Fruit fly (Drosophila melanogaster) whole organism, embryonic: ENCODE results near the gene Pex5.

ENCODE experiments used
- Atf3 ChIP-seq: fragments of 200-800 bp; sonication (Bioruptor generic); optimal IDR thresholded peaks from 3 replicates; lab custom pipeline; 2016; ENCODE audit warnings: missing biosample characterization, missing genetic modification characterization
- BtbVII ChIP-seq: fragments of 200-800 bp; sonication (Bioruptor generic); optimal IDR thresholded peaks from 3 replicates; lab custom pipeline; 2017; ENCODE audit warnings: missing biosample characterization, mild to moderate bottlenecking, missing genetic modification characterization
- Bteb2 ChIP-seq: fragments of 200-800 bp; sonication (Bioruptor generic); optimal IDR thresholded peaks from 2 replicates; lab custom pipeline; 2016; ENCODE audit warnings: missing biosample characterization, missing genetic modification characterization
- CG10209 ChIP-seq: fragments of 200-800 bp; sonication (Bioruptor generic); optimal IDR thresholded peaks from 3 replicates; lab custom pipeline; 2017; ENCODE audit warnings: missing biosample characterization, mild to moderate bottlenecking, missing genetic modification characterization, missing genetic modification reagents
- CG11085 ChIP-seq: fragments of 200-800 bp; sonication (Bioruptor generic); IDR thresholded peaks from 2 replicates; pipeline ENCODE4 v1.3.6; 2022; ENCODE audit warnings: missing biosample characterization, missing genetic modification characterization
- CG11247 ChIP-seq: fragments of 200-800 bp; sonication (Bioruptor generic); IDR thresholded peaks from 2 replicates; pipeline ENCODE4 v1.3.6; 2022; ENCODE audit warnings: missing biosample characterization, missing genetic modification characterization
- CG11695 ChIP-seq: fragments of 200-800 bp; sonication (Bioruptor generic); IDR thresholded peaks from 3 replicates; pipeline ENCODE4 v1.3.6; 2022; ENCODE audit warnings: missing biosample characterization, missing genetic modification characterization
- CG12071 ChIP-seq: fragments of 200-800 bp; sonication (Bioruptor generic); optimal IDR thresholded peaks from 3 replicates; lab custom pipeline; 2018; ENCODE audit warnings: missing biosample characterization, mild to moderate bottlenecking, missing genetic modification characterization
- CG12104 ChIP-seq: fragments of 200-800 bp; sonication (Bioruptor generic); optimal IDR thresholded peaks from 3 replicates; lab custom pipeline; 2016; ENCODE audit warnings: missing biosample characterization, missing genetic modification characterization
- CG14014 ChIP-seq: fragments of 200-800 bp; sonication (Bioruptor generic); IDR thresholded peaks from 2 replicates; pipeline ENCODE4 v1.3.6; 2022; ENCODE audit warnings: missing biosample characterization, missing genetic modification characterization
- CG15011 ChIP-seq: fragments of 200-800 bp; sonication (Bioruptor generic); optimal IDR thresholded peaks from 3 replicates; lab custom pipeline; 2018; ENCODE audit warnings: missing biosample characterization, mild to moderate bottlenecking, missing genetic modification characterization
- CG15073 ChIP-seq: fragments of 200-800 bp; sonication (Bioruptor generic); optimal IDR thresholded peaks from 2 replicates; lab custom pipeline; 2016; ENCODE audit warnings: missing biosample characterization, missing genetic modification characterization
- CG16863 ChIP-seq: fragments of 200-800 bp; sonication (Bioruptor generic); optimal IDR thresholded peaks from 3 replicates; lab custom pipeline; 2016; ENCODE audit warnings: missing biosample characterization, missing genetic modification characterization
- CG17612 ChIP-seq: fragments of 200-800 bp; sonication (Bioruptor generic); IDR thresholded peaks from 2 replicates; pipeline ENCODE4 v1.3.6; 2022; ENCODE audit warnings: missing biosample characterization, missing genetic modification characterization
- CG4360 ChIP-seq: fragments of 200-800 bp; sonication (Bioruptor generic); IDR thresholded peaks from 2 replicates; pipeline ENCODE4 v1.3.6; 2022; ENCODE audit warnings: missing biosample characterization, missing genetic modification characterization
- CG4707 ChIP-seq: fragments of 200-800 bp; sonication (Bioruptor generic); optimal IDR thresholded peaks from 2 replicates; lab custom pipeline; 2018; ENCODE audit warnings: missing biosample characterization, mild to moderate bottlenecking, missing genetic modification characterization, moderate library complexity
- CG4854 ChIP-seq: fragments of 200-800 bp; sonication (Bioruptor generic); optimal IDR thresholded peaks from 2 replicates; lab custom pipeline; 2016; ENCODE audit warnings: missing biosample characterization, missing genetic modification characterization, inconsistent platforms
- CG6654 ChIP-seq: fragments of 200-800 bp; sonication (Bioruptor generic); optimal IDR thresholded peaks from 2 replicates; lab custom pipeline; 2017; ENCODE audit warnings: missing biosample characterization, mild to moderate bottlenecking, missing genetic modification characterization
- CG7372 ChIP-seq: fragments of 200-800 bp; sonication (Bioruptor generic); IDR thresholded peaks from 2 replicates; pipeline ENCODE4 v1.3.6; 2022; ENCODE audit warnings: missing biosample characterization, missing genetic modification characterization
- CG8765 ChIP-seq: fragments of 200-800 bp; sonication (Bioruptor generic); IDR thresholded peaks from 2 replicates; pipeline ENCODE4 v1.3.6; 2022; ENCODE audit warnings: missing biosample characterization, missing genetic modification characterization
- CkIIα-i1 ChIP-seq: fragments of 200-800 bp; sonication (Bioruptor generic); IDR thresholded peaks from 2 replicates; pipeline ENCODE4 v1.3.6; 2022; ENCODE audit warnings: missing biosample characterization, missing genetic modification characterization
- Dfd ChIP-seq, 2 experiments: fragments of >200 bp; optimal IDR thresholded peaks; 2 replicates each; lab custom pipeline; 2017; ENCODE audit warnings: missing biosample characterization in 2 of 2, missing genetic modification characterization in 2 of 2
- Elba2 ChIP-seq: fragments of 200-800 bp; sonication (Bioruptor generic); optimal IDR thresholded peaks from 3 replicates; lab custom pipeline; 2016; ENCODE audit warnings: missing biosample characterization, missing genetic modification characterization
- Ets65A ChIP-seq: fragments of 200-800 bp; sonication (Bioruptor generic); peaks from one replicate; lab custom pipeline; 2016; ENCODE audit warnings: missing biosample characterization, missing genetic modification characterization
- Fer2 ChIP-seq: fragments of 200-800 bp; sonication (Bioruptor generic); optimal IDR thresholded peaks from 2 replicates; lab custom pipeline; 2018; ENCODE audit warnings: missing biosample characterization, mild to moderate bottlenecking, missing genetic modification characterization, moderate library complexity
- Gug ChIP-seq: fragments of 200-800 bp; sonication (Bioruptor generic); IDR thresholded peaks from 4 replicates; pipeline ENCODE4 v1.3.6; 2022; ENCODE audit warnings: missing biosample characterization, missing genetic modification characterization
- HHEX ChIP-seq: fragments of 200-800 bp; sonication (Bioruptor generic); optimal IDR thresholded peaks from 3 replicates; lab custom pipeline; 2017; ENCODE audit warnings: missing biosample characterization, mild to moderate bottlenecking, missing genetic modification characterization, missing genetic modification reagents
- Hr51 ChIP-seq, 2 experiments: fragments of 200-800 bp; sonication (Bioruptor generic); optimal IDR thresholded peaks; 2 replicates in 1 of 2; 3 replicates in 1 of 2; lab custom pipeline; 2016 to 2018; ENCODE audit warnings: missing biosample characterization in 2 of 2, missing genetic modification characterization in 2 of 2, mild to moderate bottlenecking in 1 of 2, moderate library complexity in 1 of 2
- Hr78 ChIP-seq, 2 experiments: fragments of 200-800 bp in 1 of 2; fragments of >200 bp in 1 of 2; sonication (Bioruptor generic) in 1 of 2; optimal IDR thresholded peaks; 2 replicates each; lab custom pipeline; 2017 to 2019; ENCODE audit warnings: missing biosample characterization in 2 of 2, missing genetic modification characterization in 2 of 2, mild to moderate bottlenecking in 1 of 2, moderate library complexity in 1 of 2
- Meics ChIP-seq: fragments of 200-800 bp; sonication (Bioruptor generic); optimal IDR thresholded peaks from 2 replicates; lab custom pipeline; 2017; ENCODE audit warnings: missing biosample characterization, mild to moderate bottlenecking, missing genetic modification characterization
- Pdp1 ChIP-seq, 2 experiments: fragments of 200-800 bp; sonication (Bioruptor generic); optimal IDR thresholded peaks; 3 replicates each; lab custom pipeline; 2016; ENCODE audit warnings: missing biosample characterization in 2 of 2, missing genetic modification characterization in 2 of 2, mild to moderate bottlenecking in 1 of 2, moderate library complexity in 1 of 2
- Sry-δ ChIP-seq: fragments of 200-800 bp; sonication (Bioruptor generic); optimal IDR thresholded peaks from 2 replicates; lab custom pipeline; 2016; ENCODE audit warnings: missing biosample characterization, missing genetic modification characterization
- Xrp1 ChIP-seq: fragments of 200-800 bp; sonication (Bioruptor generic); IDR thresholded peaks from 2 replicates; pipeline ENCODE4 v1.3.6; 2022; ENCODE audit warnings: missing biosample characterization, missing genetic modification characterization
- ac ChIP-seq: fragments of 200-800 bp; sonication (Bioruptor generic); optimal IDR thresholded peaks from 3 replicates; lab custom pipeline; 2017; ENCODE audit warnings: missing biosample characterization, mild to moderate bottlenecking, missing genetic modification characterization
- ara ChIP-seq: fragments of 200-800 bp; sonication (Bioruptor generic); IDR thresholded peaks from 2 replicates; pipeline ENCODE4 v1.3.6; 2022; ENCODE audit warnings: missing biosample characterization, missing genetic modification characterization
- az2 ChIP-seq: fragments of 200-800 bp; sonication (Bioruptor generic); optimal IDR thresholded peaks from 3 replicates; lab custom pipeline; 2016; ENCODE audit warnings: missing biosample characterization, missing genetic modification characterization
- bab2 ChIP-seq: fragments of 200-800 bp; sonication (Bioruptor generic); optimal IDR thresholded peaks from 2 replicates; lab custom pipeline; 2016; ENCODE audit warnings: missing biosample characterization, missing genetic modification characterization
- emc ChIP-seq: fragments of 200-800 bp; sonication (Bioruptor generic); optimal IDR thresholded peaks from 2 replicates; lab custom pipeline; 2016; ENCODE audit warnings: missing biosample characterization, missing genetic modification characterization
- en ChIP-seq: fragments of 200-800 bp; sonication (Bioruptor generic); optimal IDR thresholded peaks from 2 replicates; lab custom pipeline; 2016; ENCODE audit warnings: missing biosample characterization, missing genetic modification characterization
- jumu ChIP-seq: fragments of 200-800 bp; sonication (Bioruptor generic); optimal IDR thresholded peaks from 3 replicates; lab custom pipeline; 2016; ENCODE audit warnings: missing biosample characterization, missing genetic modification characterization
- lab ChIP-seq: fragments of 200-800 bp; sonication (Bioruptor generic); optimal IDR thresholded peaks from 3 replicates; lab custom pipeline; 2017; ENCODE audit warnings: missing biosample characterization, missing genetic modification characterization, mild to moderate bottlenecking, moderate library complexity, missing genetic modification reagents
- maf-S ChIP-seq: fragments of 200-800 bp; sonication (Bioruptor generic); optimal IDR thresholded peaks from 2 replicates; lab custom pipeline; 2016; ENCODE audit warnings: missing biosample characterization, missing genetic modification characterization
- nau ChIP-seq: fragments of 200-800 bp; sonication (Bioruptor generic); optimal IDR thresholded peaks from 3 replicates; lab custom pipeline; 2017; ENCODE audit warnings: missing biosample characterization, mild to moderate bottlenecking, missing genetic modification characterization, missing genetic modification reagents
- peb ChIP-seq: fragments of 200-800 bp; sonication (Bioruptor generic); IDR thresholded peaks from 2 replicates; pipeline ENCODE4 v1.3.6; 2022; ENCODE audit warnings: missing biosample characterization, missing genetic modification characterization
- phol ChIP-seq: fragments of 200-800 bp; sonication (Bioruptor generic); optimal IDR thresholded peaks from 3 replicates; lab custom pipeline; 2018; ENCODE audit warnings: missing biosample characterization, mild to moderate bottlenecking, missing genetic modification characterization, moderate library complexity
- slou ChIP-seq: fragments of 200-800 bp; sonication (Bioruptor generic); optimal IDR thresholded peaks from 3 replicates; lab custom pipeline; 2016; ENCODE audit warnings: missing biosample characterization, missing genetic modification characterization
- stwl ChIP-seq: fragments of 200-800 bp; sonication (Bioruptor generic); optimal IDR thresholded peaks from 3 replicates; lab custom pipeline; 2018; ENCODE audit warnings: missing biosample characterization, mild to moderate bottlenecking, missing genetic modification characterization, moderate library complexity
- tap ChIP-seq: fragments of 200-800 bp; optimal IDR thresholded peaks from 3 replicates; lab custom pipeline; 2019; ENCODE audit warnings: missing biosample characterization, mild to moderate bottlenecking, missing genetic modification characterization, moderate library complexity
- ttk ChIP-seq: fragments of 200-800 bp; sonication (Bioruptor generic); IDR thresholded peaks from 2 replicates; pipeline ENCODE4 v2.1.2; 2022; ENCODE audit warnings: missing biosample characterization, missing genetic modification characterization
- z ChIP-seq: fragments of 200-800 bp; sonication (Bioruptor generic); IDR thresholded peaks from 3 replicates; pipeline ENCODE4 v1.3.6; 2022; ENCODE audit warnings: missing biosample characterization, missing genetic modification characterization
- zfh1 ChIP-seq: fragments of 200-800 bp; sonication (Bioruptor generic); IDR thresholded peaks from 3 replicates; pipeline ENCODE4 v1.3.6; 2022; ENCODE audit warnings: missing biosample characterization, missing genetic modification characterization

Gene Pex5

dm6 chrX:1849914-1850313 lies 18.9 kb downstream of the Pex5 start (continued):
- TF ChIP-seq CG16863 (GFP tag; lab: Kevin White, UChicago), result peak; percentile 62
- TF ChIP-seq HHEX (GFP tag; lab: Kevin White, UChicago), result peak; percentile 90
- no peak for TF ChIP-seq CG17612 (GFP tag; lab: Robert Waterston, UW)
- no peak for TF ChIP-seq stwl (tag; lab: Kevin White, UChicago)
- TF ChIP-seq slou, result peak; percentile 60
- peak; percentile 6 for TF ChIP-seq ac (GFP tag; lab: Kevin White, UChicago)
- TF ChIP-seq maf-S (GFP tag; lab: Kevin White, UChicago), result peak; percentile 68
- peak; percentile 77 for TF ChIP-seq CG14014 (GFP tag; lab: Robert Waterston, UW)
- peak; percentile 83 for TF ChIP-seq CG12104 (GFP tag; lab: Kevin White, UChicago)
- peak in 1 of 2 experiments; percentile 62 for TF ChIP-seq Dfd (GFP tag; optimal IDR thresholded peaks at IDR 0.05; lab: Kevin White, UChicago)
- peak; percentile 82 for TF ChIP-seq CG15011 (GFP tag; lab: Kevin White, UChicago)
- TF ChIP-seq CG11247 (GFP tag; lab: Robert Waterston, UW), result peak; percentile 77
- peak; percentile 85 for TF ChIP-seq CG10209 (GFP tag; lab: Kevin White, UChicago)
- TF ChIP-seq CG4707 (GFP tag; lab: Kevin White, UChicago), result peak; percentile 51
- peak; percentile 97 for TF ChIP-seq lab (GFP tag; lab: Kevin White, UChicago)
- TF ChIP-seq Hr78 (GFP tag; optimal IDR thresholded peaks at IDR 0.05; lab: Kevin White, UChicago), result peak in 1 of 2 experiments; percentile 58
- peak; percentile 87 for TF ChIP-seq Fer2
- peak; percentile 77 for TF ChIP-seq CG7372
- peak; percentile 45 for TF ChIP-seq CG6654
- TF ChIP-seq CG15073 (GFP tag; lab: Kevin White, UChicago), result no peak
- TF ChIP-seq Sry-δ (GFP tag; lab: Kevin White, UChicago), result peak; percentile 30
- peak; percentile 37; the same call in 1 of the 2 replicates for TF ChIP-seq peb (GFP tag; lab: Robert Waterston, UW)
- peak; percentile 56 for TF ChIP-seq jumu (GFP tag; lab: Kevin White, UChicago)
- TF ChIP-seq bab2, result peak; percentile 79
- TF ChIP-seq Meics (GFP tag; lab: Kevin White, UChicago), result peak; percentile 94
- no peak for TF ChIP-seq Elba2 (GFP tag; lab: Kevin White, UChicago)
- TF ChIP-seq Atf3 (GFP tag; lab: Kevin White, UChicago), result peak; percentile 36
- no peak for TF ChIP-seq CkIIα-i1 (GFP tag; lab: Robert Waterston, UW)
- TF ChIP-seq en, result peak; percentile 48
- peak; percentile 73 for TF ChIP-seq az2 (GFP tag; lab: Kevin White, UChicago)
- TF ChIP-seq tap (tag; lab: Kevin White, UChicago), result peak; percentile 80
- TF ChIP-seq z (GFP tag; lab: Robert Waterston, UW), result no peak
- TF ChIP-seq ara (GFP tag; lab: Robert Waterston, UW), result peak; percentile 56; the same call in 1 of the 2 replicates
- TF ChIP-seq phol (tag; lab: Kevin White, UChicago), result peak; percentile 81
- TF ChIP-seq nau, result peak; percentile 85
- TF ChIP-seq CG11695 (GFP tag; lab: Robert Waterston, UW), result peak; percentile 76
- TF ChIP-seq Ets65A (GFP tag; lab: Kevin White, UChicago), result peak; percentile 95
- peak; percentile 80 for TF ChIP-seq Xrp1
- no peak; the same call in 1 of the 2 replicates for TF ChIP-seq CG11085
- peak; percentile 54; the same call in 1 of the 3 replicates for TF ChIP-seq zfh1 (GFP tag; lab: Robert Waterston, UW)
- peak; percentile 90 for TF ChIP-seq CG12071 (GFP tag; lab: Kevin White, UChicago)
- peak; percentile 76 to 89 for TF ChIP-seq Hr51 (GFP tag; optimal IDR thresholded peaks at IDR 0.05; lab: Kevin White, UChicago)
- TF ChIP-seq CG8765 (GFP tag; lab: Robert Waterston, UW), result no peak
- TF ChIP-seq Bteb2, result peak; percentile 82
- peak; percentile 45; the same call in 1 of the 2 replicates for TF ChIP-seq ttk (GFP tag; lab: Robert Waterston, UW)
- peak; percentile 72; the same call in 3 of the 4 replicates for TF ChIP-seq Gug
- peak; percentile 43 for TF ChIP-seq emc
- peak; percentile 83 for TF ChIP-seq CG4854 (GFP tag; lab: Kevin White, UChicago)
- peak; percentile 93 for TF ChIP-seq BtbVII
- peak; percentile 74 to 85 for TF ChIP-seq Pdp1 (GFP tag; optimal IDR thresholded peaks at IDR 0.05; lab: Kevin White, UChicago)
- TF ChIP-seq CG4360, result no peak
